Fruit fly (Drosophila melanogaster) whole organism, pupa: Measurements from ENCODE around the gene ss.

Experiments used
- CG10348 ChIP-seq: fragments of 200-800 bp; sonication (Bioruptor generic); IDR thresholded peaks from 2 replicates; pipeline ENCODE4 v1.3.6; 2022; ENCODE audit warnings: missing biosample characterization, missing genetic modification characterization
- CG12605 ChIP-seq: fragments of 200-800 bp; sonication (Bioruptor generic); IDR thresholded peaks from 2 replicates; pipeline ENCODE4 v1.3.6; 2022; ENCODE audit warnings: missing biosample characterization, missing genetic modification characterization
- CG13204 ChIP-seq: fragments of 200-800 bp; sonication (Bioruptor generic); optimal IDR thresholded peaks from 2 replicates; lab custom pipeline; 2018; ENCODE audit warnings: missing biosample characterization, mild to moderate bottlenecking, missing genetic modification characterization, moderate library complexity
- CG14655 ChIP-seq: fragments of 200-800 bp; sonication (Bioruptor generic); optimal IDR thresholded peaks from 3 replicates; lab custom pipeline; 2017; ENCODE audit warnings: mild to moderate bottlenecking, missing biosample characterization, missing genetic modification reagents, missing genetic modification characterization
- CG15710 ChIP-seq: fragments of 200-800 bp; sonication (Bioruptor generic); optimal IDR thresholded peaks from 2 replicates; lab custom pipeline; 2018; ENCODE audit warnings: missing biosample characterization, mild to moderate bottlenecking, missing genetic modification characterization, moderate library complexity
- CG17806 ChIP-seq: fragments of 200-800 bp; sonication (Bioruptor generic); optimal IDR thresholded peaks from 2 replicates; lab custom pipeline; 2018; ENCODE audit warnings: missing biosample characterization, mild to moderate bottlenecking, missing genetic modification characterization, moderate library complexity
- CG32121 ChIP-seq: fragments of 200-800 bp; sonication (Bioruptor generic); IDR thresholded peaks from 2 replicates; pipeline ENCODE4 v1.3.6; 2022; ENCODE audit warnings: missing biosample characterization, missing genetic modification characterization
- CG34367 ChIP-seq: fragments of 200-800 bp; sonication (Bioruptor generic); optimal IDR thresholded peaks from 2 replicates; lab custom pipeline; 2018; ENCODE audit warnings: missing biosample characterization, mild to moderate bottlenecking, missing genetic modification characterization
- CG4496 ChIP-seq: fragments of 200-800 bp; sonication (Bioruptor generic); IDR thresholded peaks from 3 replicates; pipeline ENCODE4 v1.3.6; 2022; ENCODE audit warnings: missing biosample characterization, missing genetic modification characterization
- CG8159 ChIP-seq: fragments of 200-800 bp; sonication (Bioruptor generic); optimal IDR thresholded peaks from 3 replicates; lab custom pipeline; 2018; ENCODE audit warnings: missing biosample characterization, mild to moderate bottlenecking, missing genetic modification characterization, moderate library complexity
- CG8301 ChIP-seq: fragments of 200-800 bp; sonication (Bioruptor generic); optimal IDR thresholded peaks from 2 replicates; lab custom pipeline; 2018; ENCODE audit warnings: missing biosample characterization, mild to moderate bottlenecking, missing genetic modification characterization
- CG9948 ChIP-seq: fragments of 200-800 bp; sonication (Bioruptor generic); optimal IDR thresholded peaks from 2 replicates; lab custom pipeline; 2018; ENCODE audit warnings: missing biosample characterization, mild to moderate bottlenecking, missing genetic modification characterization, moderate library complexity
- D1 ChIP-seq: fragments of 200-800 bp; sonication (Bioruptor generic); optimal IDR thresholded peaks from 2 replicates; lab custom pipeline; 2018; ENCODE audit warnings: missing biosample characterization, mild to moderate bottlenecking, missing genetic modification characterization, moderate library complexity
- EcR ChIP-seq: fragments of 200-800 bp; sonication (Bioruptor generic); optimal IDR thresholded peaks from 3 replicates; lab custom pipeline; 2019; ENCODE audit warnings: missing biosample characterization, missing genetic modification characterization, mild to moderate bottlenecking, moderate library complexity, missing genetic modification reagents
- Ets98B ChIP-seq: fragments of 200-800 bp; sonication (Bioruptor generic); IDR thresholded peaks from 2 replicates; pipeline ENCODE4 v1.3.6; 2022; ENCODE audit warnings: missing biosample characterization, missing genetic modification characterization
- Pif1A ChIP-seq: fragments of 200-800 bp; sonication (Bioruptor generic); optimal IDR thresholded peaks from 3 replicates; lab custom pipeline; 2016; ENCODE audit warnings: missing biosample characterization, missing genetic modification characterization
- Pif1B ChIP-seq: fragments of 200-800 bp; sonication (Bioruptor generic); optimal IDR thresholded peaks from 3 replicates; lab custom pipeline; 2016; ENCODE audit warnings: missing biosample characterization, missing genetic modification characterization
- Snoo ChIP-seq: fragments of 200-800 bp; sonication (Bioruptor generic); optimal IDR thresholded peaks from 3 replicates; lab custom pipeline; 2017; ENCODE audit warnings: missing biosample characterization, mild to moderate bottlenecking, missing genetic modification characterization, inconsistent platforms
- fd96Ca ChIP-seq: fragments of 200-800 bp; sonication (Bioruptor generic); IDR thresholded peaks from 3 replicates; pipeline ENCODE4 v1.3.6; 2022; ENCODE audit warnings: missing biosample characterization, missing genetic modification characterization
- gl ChIP-seq: fragments of 200-800 bp; sonication (Bioruptor generic); optimal IDR thresholded peaks from 2 replicates; lab custom pipeline; 2018; ENCODE audit warnings: missing biosample characterization, mild to moderate bottlenecking, missing genetic modification characterization
- rn ChIP-seq: fragments of 200-800 bp; sonication (Bioruptor generic); IDR thresholded peaks from 2 replicates; pipeline ENCODE4 v1.3.6; 2022; ENCODE audit warnings: missing biosample characterization, missing genetic modification characterization

ss gene

dm6 chr3R:16413734-16414133 lies 10.2 kb upstream of the ss start:
- TF ChIP-seq CG8159 (tag; lab: Kevin White, UChicago) (peak; percentile 71), Pif1B (GFP tag; lab: Kevin White, UChicago) (no peak)

DNA sequence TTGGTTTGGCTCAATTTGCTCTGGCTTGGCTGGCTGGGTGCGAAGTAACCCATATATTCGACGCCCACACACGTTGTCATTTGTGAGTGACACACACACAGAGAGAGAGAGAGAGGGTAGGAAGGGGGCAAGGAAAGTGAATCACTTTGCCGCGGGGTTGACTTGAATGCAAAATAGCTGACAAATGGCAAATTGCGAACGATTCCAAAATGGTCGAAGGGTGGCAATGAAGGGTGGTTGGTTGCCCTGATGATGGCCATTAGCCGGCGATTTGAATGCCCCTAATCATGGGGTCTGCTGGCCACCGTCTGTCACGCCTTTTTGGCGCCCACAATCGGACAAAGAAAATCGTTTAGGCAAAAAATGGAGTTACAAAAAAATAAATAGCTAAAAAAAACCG lies 7.2 kb upstream of the ss start:
- TF ChIP-seq CG9948 (tag; lab: Kevin White, UChicago), result no peak
- no peak for TF ChIP-seq CG34367 (tag; lab: Kevin White, UChicago)
- no peak for TF ChIP-seq CG8159 (tag; lab: Kevin White, UChicago)
- no peak for TF ChIP-seq Pif1B (GFP tag; lab: Kevin White, UChicago)
- no peak for TF ChIP-seq CG32121 (GFP tag; lab: Robert Waterston, UW)
- TF ChIP-seq CG10348 (GFP tag; lab: Robert Waterston, UW), result no peak
- no peak for TF ChIP-seq CG15710 (tag; lab: Kevin White, UChicago)
- TF ChIP-seq rn (GFP tag; lab: Robert Waterston, UW), result no peak
- TF ChIP-seq CG12605 (GFP tag; lab: Robert Waterston, UW), result no peak
- TF ChIP-seq Ets98B, result no peak
- TF ChIP-seq CG4496, result no peak
- TF ChIP-seq CG14655, result no peak
- no peak for TF ChIP-seq EcR
- TF ChIP-seq D1 (tag; lab: Kevin White, UChicago), result no peak
- TF ChIP-seq CG17806 (tag; lab: Kevin White, UChicago), result no peak
- TF ChIP-seq Pif1A, result no peak
- TF ChIP-seq fd96Ca, result no peak
- TF ChIP-seq gl (tag; lab: Kevin White, UChicago), result no peak
- TF ChIP-seq Snoo, result no peak
- TF ChIP-seq, all 21 proteins: peak for 0

- TF ChIP-seq CG9948 (tag; lab: Kevin White, UChicago) (no peak), CG12605 (GFP tag; lab: Robert Waterston, UW) (no peak), CG8301 (tag; lab: Kevin White, UChicago) (no peak), Ets98B (no peak), Pif1B (GFP tag; lab: Kevin White, UChicago) (no peak), CG17806 (tag; lab: Kevin White, UChicago) (no peak), CG34367 (tag; lab: Kevin White, UChicago) (no peak), EcR (no peak), fd96Ca (no peak), CG32121 (GFP tag; lab: Robert Waterston, UW) (no peak), gl (tag; lab: Kevin White, UChicago) (no peak), CG10348 (GFP tag; lab: Robert Waterston, UW) (no peak), Pif1A (no peak), rn (GFP tag; lab: Robert Waterston, UW) (no peak), Snoo (no peak)
These were observed 4.9 kb upstream of the ss start for dm6 chr3R:16408434-16408833.

dm6 chr3R:16406618-16407017 lies 3.1 kb upstream of the ss start:
- TF ChIP-seq CG34367 (tag; lab: Kevin White, UChicago) (no peak), CG13204 (GFP tag; lab: Kevin White, UChicago) (no peak), CG8301 (tag; lab: Kevin White, UChicago) (no peak), Ets98B (no peak), CG15710 (tag; lab: Kevin White, UChicago) (no peak), CG14655 (no peak), EcR (no peak), rn (GFP tag; lab: Robert Waterston, UW) (no peak), Snoo (no peak), CG32121 (GFP tag; lab: Robert Waterston, UW) (no peak), D1 (tag; lab: Kevin White, UChicago) (no peak), CG9948 (tag; lab: Kevin White, UChicago) (no peak), CG17806 (tag; lab: Kevin White, UChicago) (no peak), CG12605 (GFP tag; lab: Robert Waterston, UW) (no peak)

- 0 out of 3 replicates have a peak, but pooled peaks have one; percentile 34 for TF ChIP-seq CG4496
- no peak for TF ChIP-seq CG14655
These were observed 206 bp upstream of the ss start for dm6 chr3R:16403734-16404057.

DNA sequence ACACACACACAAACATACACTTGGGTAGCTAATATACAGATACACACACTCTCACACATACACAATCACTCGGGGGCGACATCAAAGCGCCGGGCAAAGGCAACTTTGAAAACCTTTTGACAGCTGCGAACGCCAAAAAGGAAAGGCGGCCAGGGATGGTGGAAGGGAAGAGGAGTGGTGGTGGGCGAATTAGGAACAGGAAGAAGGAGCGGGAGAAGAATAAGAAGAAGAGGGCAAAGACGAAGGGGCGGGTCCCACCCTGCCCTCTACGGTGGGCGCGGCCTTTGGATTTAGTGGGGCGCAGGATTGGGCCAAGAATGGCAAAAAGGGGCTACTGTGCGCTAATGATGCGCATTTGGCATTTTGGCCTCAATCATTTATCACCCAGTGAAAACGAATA lies 6.9 kb downstream of the ss start:
- no peak for TF ChIP-seq CG8301 (tag; lab: Kevin White, UChicago)
- no peak for TF ChIP-seq CG4496
- no peak for TF ChIP-seq CG32121 (GFP tag; lab: Robert Waterston, UW)
- no peak for TF ChIP-seq CG34367 (tag; lab: Kevin White, UChicago)
- TF ChIP-seq CG9948 (tag; lab: Kevin White, UChicago), result no peak
- TF ChIP-seq CG12605 (GFP tag; lab: Robert Waterston, UW), result no peak
- TF ChIP-seq Snoo, result no peak
- TF ChIP-seq CG15710 (tag; lab: Kevin White, UChicago), result no peak
- TF ChIP-seq fd96Ca, result no peak
- TF ChIP-seq Pif1B (GFP tag; lab: Kevin White, UChicago), result no peak
- no peak for TF ChIP-seq D1 (tag; lab: Kevin White, UChicago)
- TF ChIP-seq CG8159 (tag; lab: Kevin White, UChicago), result no peak
- TF ChIP-seq Pif1A, result no peak
- no peak for TF ChIP-seq CG17806 (tag; lab: Kevin White, UChicago)
- TF ChIP-seq EcR, result no peak
- TF ChIP-seq rn (GFP tag; lab: Robert Waterston, UW), result no peak
- no peak for TF ChIP-seq CG10348 (GFP tag; lab: Robert Waterston, UW)

DNA sequence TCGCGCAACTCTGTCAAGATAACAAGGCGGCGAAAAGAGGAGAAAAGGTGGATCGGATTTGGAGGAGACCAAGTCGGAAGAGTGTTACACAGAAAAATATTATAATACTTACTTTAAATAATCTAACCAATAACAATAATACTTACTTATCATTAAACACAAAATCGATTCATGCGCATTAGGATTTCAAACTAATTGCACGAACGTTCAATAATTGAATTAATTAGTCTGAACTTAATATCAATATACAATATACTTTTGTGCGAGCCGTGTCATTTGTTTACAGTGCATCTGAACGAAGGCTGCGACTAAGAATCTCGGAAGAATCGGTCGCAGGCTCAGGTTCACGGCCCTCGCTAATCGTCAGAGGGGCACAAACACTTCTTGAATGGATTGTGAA lies 8.0 kb downstream of the ss start:
- TF ChIP-seq CG12605 (GFP tag; lab: Robert Waterston, UW) (no peak), CG4496 (no peak), D1 (tag; lab: Kevin White, UChicago) (no peak), Ets98B (no peak), Snoo (no peak), CG14655 (no peak), CG10348 (GFP tag; lab: Robert Waterston, UW) (no peak), fd96Ca (no peak), CG17806 (tag; lab: Kevin White, UChicago) (no peak), CG8159 (tag; lab: Kevin White, UChicago) (no peak), EcR (no peak), Pif1A (no peak), Pif1B (GFP tag; lab: Kevin White, UChicago) (no peak), CG34367 (tag; lab: Kevin White, UChicago) (no peak), CG32121 (GFP tag; lab: Robert Waterston, UW) (no peak), gl (tag; lab: Kevin White, UChicago) (no peak)
- TF ChIP-seq, all 21 proteins: peak for 0
